Fruit fly (Drosophila melanogaster) whole organism, pupa: ENCODE measurements around the gene Moca-cyp.

ENCODE experiments used
- CG10348 ChIP-seq: fragments of 200-800 bp; sonication (Bioruptor generic); IDR thresholded peaks from 2 replicates; pipeline ENCODE4 v1.3.6; 2022; ENCODE audit warnings: missing biosample characterization, missing genetic modification characterization
- CG12605 ChIP-seq: fragments of 200-800 bp; sonication (Bioruptor generic); IDR thresholded peaks from 2 replicates; pipeline ENCODE4 v1.3.6; 2022; ENCODE audit warnings: missing biosample characterization, missing genetic modification characterization
- CG13204 ChIP-seq: fragments of 200-800 bp; sonication (Bioruptor generic); optimal IDR thresholded peaks from 2 replicates; lab custom pipeline; 2018; ENCODE audit warnings: missing biosample characterization, mild to moderate bottlenecking, missing genetic modification characterization, moderate library complexity
- CG14655 ChIP-seq: fragments of 200-800 bp; sonication (Bioruptor generic); optimal IDR thresholded peaks from 3 replicates; lab custom pipeline; 2017; ENCODE audit warnings: mild to moderate bottlenecking, missing biosample characterization, missing genetic modification reagents, missing genetic modification characterization
- CG15710 ChIP-seq: fragments of 200-800 bp; sonication (Bioruptor generic); optimal IDR thresholded peaks from 2 replicates; lab custom pipeline; 2018; ENCODE audit warnings: missing biosample characterization, mild to moderate bottlenecking, missing genetic modification characterization, moderate library complexity
- CG17806 ChIP-seq: fragments of 200-800 bp; sonication (Bioruptor generic); optimal IDR thresholded peaks from 2 replicates; lab custom pipeline; 2018; ENCODE audit warnings: missing biosample characterization, mild to moderate bottlenecking, missing genetic modification characterization, moderate library complexity
- CG32121 ChIP-seq: fragments of 200-800 bp; sonication (Bioruptor generic); IDR thresholded peaks from 2 replicates; pipeline ENCODE4 v1.3.6; 2022; ENCODE audit warnings: missing biosample characterization, missing genetic modification characterization
- CG34367 ChIP-seq: fragments of 200-800 bp; sonication (Bioruptor generic); optimal IDR thresholded peaks from 2 replicates; lab custom pipeline; 2018; ENCODE audit warnings: missing biosample characterization, mild to moderate bottlenecking, missing genetic modification characterization
- CG4496 ChIP-seq: fragments of 200-800 bp; sonication (Bioruptor generic); IDR thresholded peaks from 3 replicates; pipeline ENCODE4 v1.3.6; 2022; ENCODE audit warnings: missing biosample characterization, missing genetic modification characterization
- CG8159 ChIP-seq: fragments of 200-800 bp; sonication (Bioruptor generic); optimal IDR thresholded peaks from 3 replicates; lab custom pipeline; 2018; ENCODE audit warnings: missing biosample characterization, mild to moderate bottlenecking, missing genetic modification characterization, moderate library complexity
- CG8301 ChIP-seq: fragments of 200-800 bp; sonication (Bioruptor generic); optimal IDR thresholded peaks from 2 replicates; lab custom pipeline; 2018; ENCODE audit warnings: missing biosample characterization, mild to moderate bottlenecking, missing genetic modification characterization
- CG9948 ChIP-seq: fragments of 200-800 bp; sonication (Bioruptor generic); optimal IDR thresholded peaks from 2 replicates; lab custom pipeline; 2018; ENCODE audit warnings: missing biosample characterization, mild to moderate bottlenecking, missing genetic modification characterization, moderate library complexity
- D1 ChIP-seq: fragments of 200-800 bp; sonication (Bioruptor generic); optimal IDR thresholded peaks from 2 replicates; lab custom pipeline; 2018; ENCODE audit warnings: missing biosample characterization, mild to moderate bottlenecking, missing genetic modification characterization, moderate library complexity
- EcR ChIP-seq: fragments of 200-800 bp; sonication (Bioruptor generic); optimal IDR thresholded peaks from 3 replicates; lab custom pipeline; 2019; ENCODE audit warnings: missing biosample characterization, missing genetic modification characterization, mild to moderate bottlenecking, moderate library complexity, missing genetic modification reagents
- Ets98B ChIP-seq: fragments of 200-800 bp; sonication (Bioruptor generic); IDR thresholded peaks from 2 replicates; pipeline ENCODE4 v1.3.6; 2022; ENCODE audit warnings: missing biosample characterization, missing genetic modification characterization
- Pif1A ChIP-seq: fragments of 200-800 bp; sonication (Bioruptor generic); optimal IDR thresholded peaks from 3 replicates; lab custom pipeline; 2016; ENCODE audit warnings: missing biosample characterization, missing genetic modification characterization
- Pif1B ChIP-seq: fragments of 200-800 bp; sonication (Bioruptor generic); optimal IDR thresholded peaks from 3 replicates; lab custom pipeline; 2016; ENCODE audit warnings: missing biosample characterization, missing genetic modification characterization
- Snoo ChIP-seq: fragments of 200-800 bp; sonication (Bioruptor generic); optimal IDR thresholded peaks from 3 replicates; lab custom pipeline; 2017; ENCODE audit warnings: missing biosample characterization, mild to moderate bottlenecking, missing genetic modification characterization, inconsistent platforms
- fd96Ca ChIP-seq: fragments of 200-800 bp; sonication (Bioruptor generic); IDR thresholded peaks from 3 replicates; pipeline ENCODE4 v1.3.6; 2022; ENCODE audit warnings: missing biosample characterization, missing genetic modification characterization
- gl ChIP-seq: fragments of 200-800 bp; sonication (Bioruptor generic); optimal IDR thresholded peaks from 2 replicates; lab custom pipeline; 2018; ENCODE audit warnings: missing biosample characterization, mild to moderate bottlenecking, missing genetic modification characterization
- rn ChIP-seq: fragments of 200-800 bp; sonication (Bioruptor generic); IDR thresholded peaks from 2 replicates; pipeline ENCODE4 v1.3.6; 2022; ENCODE audit warnings: missing biosample characterization, missing genetic modification characterization

The Moca-cyp gene

dm6 chr3R:28336046-28336771 lies 3.9 kb upstream of the Moca-cyp start, which contains the start of gene larp:
Gene larp, minus strand, starts transcription at chr3R:28336440.
- no peak for TF ChIP-seq EcR (GFP tag; lab: Kevin White, UChicago)
- TF ChIP-seq CG8301 (tag; lab: Kevin White, UChicago): no peak
- no peak for TF ChIP-seq Pif1B (GFP tag; lab: Kevin White, UChicago)
- peak; percentile 11 for TF ChIP-seq CG8159 (tag; lab: Kevin White, UChicago)
- TF ChIP-seq CG10348 (GFP tag; lab: Robert Waterston, UW): no peak
- TF ChIP-seq CG14655: no peak
- TF ChIP-seq rn (GFP tag; lab: Robert Waterston, UW): no peak
- TF ChIP-seq gl (tag; lab: Kevin White, UChicago): no peak
- TF ChIP-seq CG9948: no peak
- TF ChIP-seq CG13204 (GFP tag; lab: Kevin White, UChicago): no peak
- no peak for TF ChIP-seq CG15710 (tag; lab: Kevin White, UChicago)
- TF ChIP-seq fd96Ca (GFP tag; lab: Robert Waterston, UW): peak; percentile 76; the same call in 2 of the 3 replicates
- TF ChIP-seq CG17806 (tag; lab: Kevin White, UChicago): no peak
- no peak for TF ChIP-seq CG34367 (tag; lab: Kevin White, UChicago)
- no peak for TF ChIP-seq CG12605 (GFP tag; lab: Robert Waterston, UW)
- TF ChIP-seq CG4496 (GFP tag; lab: Robert Waterston, UW): 0 out of 3 replicates have a peak, but pooled peaks have one; percentile 35
- peak; percentile 27 for TF ChIP-seq Snoo
- TF ChIP-seq D1 (tag; lab: Kevin White, UChicago): no peak
- TF ChIP-seq Ets98B: peak; percentile 45; the same call in 1 of the 2 replicates
- TF ChIP-seq CG32121: peak; percentile 64
- TF ChIP-seq Pif1A: peak; percentile 35

- TF ChIP-seq fd96Ca (GFP tag; lab: Robert Waterston, UW): peak; percentile 18; the same call in 2 of the 3 replicates
- TF ChIP-seq Ets98B: peak; percentile 18
- peak; percentile 18; the same call in 1 of the 2 replicates for TF ChIP-seq CG12605 (GFP tag; lab: Robert Waterston, UW)
- TF ChIP-seq CG14655: peak; percentile 47
- peak; percentile 45; the same call in 1 of the 3 replicates for TF ChIP-seq CG4496 (GFP tag; lab: Robert Waterston, UW)
- TF ChIP-seq Pif1B (GFP tag; lab: Kevin White, UChicago): no peak
- TF ChIP-seq CG32121: no peak
- peak; percentile 16 for TF ChIP-seq CG8301 (tag; lab: Kevin White, UChicago)
These were observed 469 bp downstream of the Moca-cyp start for dm6 chr3R:28340606-28340999.

dm6 chr3R:28345287-28345686 lies 5.2 kb downstream of the Moca-cyp start:
- no peak for TF ChIP-seq CG12605 (GFP tag; lab: Robert Waterston, UW)
- TF ChIP-seq CG4496 (GFP tag; lab: Robert Waterston, UW): 0 out of 3 replicates have a peak, but pooled peaks have one; percentile 32
- TF ChIP-seq D1 (tag; lab: Kevin White, UChicago): peak; percentile 52

- TF ChIP-seq CG10348 (GFP tag; lab: Robert Waterston, UW) (no peak), CG8301 (tag; lab: Kevin White, UChicago) (no peak)
These were observed 11.8 kb downstream of the Moca-cyp start, which contains the start of gene Or98b for dm6 chr3R:28351942-28352341. Gene Or98b, plus strand, starts transcription at chr3R:28352242.

- TF ChIP-seq CG17806 (tag; lab: Kevin White, UChicago) (no peak), CG32121 (no peak), CG14655 (no peak), CG12605 (GFP tag; lab: Robert Waterston, UW) (no peak), Snoo (no peak), CG9948 (no peak), CG15710 (tag; lab: Kevin White, UChicago) (no peak), EcR (GFP tag; lab: Kevin White, UChicago) (no peak), Pif1A (no peak), CG8301 (tag; lab: Kevin White, UChicago) (no peak), CG10348 (GFP tag; lab: Robert Waterston, UW) (no peak), gl (tag; lab: Kevin White, UChicago) (no peak), CG13204 (GFP tag; lab: Kevin White, UChicago) (no peak), rn (GFP tag; lab: Robert Waterston, UW) (no peak)
These were observed 19.5 kb downstream of the Moca-cyp start for dm6 chr3R:28359613-28360012.

dm6 chr3R:28375785-28376184 lies 35.7 kb downstream of the Moca-cyp start:
- no peak for TF ChIP-seq Snoo
- TF ChIP-seq rn (GFP tag; lab: Robert Waterston, UW): no peak
- no peak for TF ChIP-seq Pif1A
- no peak for TF ChIP-seq CG10348 (GFP tag; lab: Robert Waterston, UW)
- TF ChIP-seq CG34367 (tag; lab: Kevin White, UChicago): no peak
- TF ChIP-seq D1 (tag; lab: Kevin White, UChicago): no peak
- TF ChIP-seq CG12605 (GFP tag; lab: Robert Waterston, UW): no peak
- TF ChIP-seq CG8301 (tag; lab: Kevin White, UChicago): no peak
- TF ChIP-seq, all 21 proteins: peak for 0
